Fruit fly (Drosophila melanogaster) whole organism, pupa: Measurements from ENCODE around the gene Cpr65Av.

Source experiments
- CG17806 ChIP-seq: fragments of 200-800 bp; sonication (Bioruptor generic); optimal IDR thresholded peaks from 2 replicates; lab custom pipeline; 2018; ENCODE audit warnings: missing biosample characterization, mild to moderate bottlenecking, missing genetic modification characterization, moderate library complexity
- CG8159 ChIP-seq: fragments of 200-800 bp; sonication (Bioruptor generic); optimal IDR thresholded peaks from 3 replicates; lab custom pipeline; 2018; ENCODE audit warnings: missing biosample characterization, mild to moderate bottlenecking, missing genetic modification characterization, moderate library complexity
- EcR ChIP-seq: fragments of 200-800 bp; sonication (Bioruptor generic); optimal IDR thresholded peaks from 3 replicates; lab custom pipeline; 2019; ENCODE audit warnings: missing biosample characterization, missing genetic modification characterization, mild to moderate bottlenecking, moderate library complexity, missing genetic modification reagents
- Pif1A ChIP-seq: fragments of 200-800 bp; sonication (Bioruptor generic); optimal IDR thresholded peaks from 3 replicates; lab custom pipeline; 2016; ENCODE audit warnings: missing biosample characterization, missing genetic modification characterization

DNA sequence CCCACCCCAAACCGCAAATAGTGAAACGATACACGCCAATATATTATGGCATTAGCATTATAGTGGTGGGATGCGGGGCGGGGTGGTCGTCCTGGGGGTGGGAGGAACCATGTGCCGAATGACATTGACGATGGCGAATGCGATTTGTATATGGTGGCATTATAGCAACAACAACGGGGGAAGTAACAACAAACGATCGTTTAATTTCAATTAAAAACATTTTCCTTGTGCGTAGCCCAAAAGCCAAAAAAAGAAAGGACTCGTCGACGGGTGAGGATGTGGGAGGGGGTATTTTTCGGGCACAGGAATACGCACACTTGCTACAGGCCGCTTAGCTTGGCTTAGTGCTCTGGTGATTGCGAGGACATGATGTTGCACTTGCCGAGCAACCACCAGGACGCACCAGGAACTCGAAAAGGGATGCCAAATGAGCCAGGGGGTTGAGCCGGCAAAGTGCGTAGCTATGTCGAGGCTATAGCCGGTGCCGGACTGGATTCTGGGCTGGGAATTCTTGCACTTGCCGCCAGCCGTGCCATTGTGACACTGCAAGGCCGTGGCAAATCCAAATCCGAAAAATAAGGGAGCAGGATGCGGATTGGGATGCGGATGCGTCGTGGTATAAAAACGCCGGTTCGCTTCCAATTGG lies 22.8 kb upstream of the Cpr65Av start, which contains the start of gene Prdm13:
- TF ChIP-seq EcR (GFP tag; lab: Kevin White, UChicago) (no peak), Pif1A (GFP tag; lab: Kevin White, UChicago) (no peak), CG17806 (tag; lab: Kevin White, UChicago) (no peak), CG8159 (tag; lab: Kevin White, UChicago) (no peak)
